Worm (Caenorhabditis elegans): ENCODE data around the gene fat-5.

The fat-5 gene

DNA sequence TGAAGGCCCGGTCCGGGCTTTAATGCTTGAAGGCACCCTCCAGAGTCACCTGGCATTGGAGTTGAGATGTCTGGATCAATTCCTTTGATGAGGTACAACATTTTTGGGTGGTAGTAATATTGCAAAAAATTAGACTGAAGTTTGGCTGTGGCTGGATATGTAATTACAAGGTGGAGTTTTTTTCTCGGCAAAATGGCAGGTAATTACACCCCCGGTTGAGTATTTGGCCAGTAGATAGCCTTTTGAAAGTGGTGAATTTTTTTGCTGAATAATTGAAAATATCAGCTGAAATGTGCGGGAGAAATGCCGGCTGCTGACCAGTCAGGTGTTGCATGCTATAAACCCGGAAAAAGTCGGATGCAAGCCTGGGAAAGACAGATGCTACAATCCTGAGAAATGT lies 25.7 kb upstream of the fat-5 start, which contains the start of gene Y26G10.4:
Gene Y26G10.4, minus strand, starts transcription at position 101 of the 400 bp plus-strand sequence.
- TF ChIP-seq ztf-29 (GFP tag; IDR thresholded peaks at IDR 0.05) = no peak
- TF ChIP-seq ref-1 (GFP tag; conservative IDR thresholded peaks at IDR 0.05) = no peak
- TF ChIP-seq T22C8.4 (GFP tag; IDR thresholded peaks at IDR 0.05) = no peak

DNA sequence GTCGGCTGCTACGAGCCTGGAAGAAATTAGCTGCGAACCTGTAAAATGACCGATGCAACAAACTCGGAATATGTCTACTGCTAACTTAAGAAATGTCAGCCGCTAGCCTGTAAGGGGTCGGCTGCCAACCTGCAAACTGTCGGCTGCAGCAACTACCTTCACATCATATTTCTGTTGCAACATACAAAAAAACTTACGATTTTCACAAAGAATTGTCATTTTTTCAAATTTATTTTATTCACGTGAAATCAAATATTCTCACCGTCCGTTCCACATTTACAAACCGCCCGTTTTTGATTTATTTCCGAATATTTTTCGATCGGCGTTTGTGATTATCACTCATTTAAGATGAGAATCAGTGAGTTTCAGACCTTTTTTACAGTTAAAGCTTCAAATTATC lies 25.1 kb upstream of the fat-5 start, which contains the start of gene Y26G10.6:
Gene Y26G10.6, plus strand, starts transcription at position 301 of the 400 bp plus-strand sequence.
- TF ChIP-seq cog-1 (tag; optimal IDR thresholded peaks at IDR 0.05) (no peak), tab-1 (GFP tag; IDR thresholded peaks at IDR 0.05) (no peak), med-1 (GFP tag; optimal IDR thresholded peaks at IDR 0.05; ENCODE audit: insufficient read depth) (no peak), ztf-23 (GFP tag; IDR thresholded peaks at IDR 0.05) (no peak), ref-1 (GFP tag; conservative IDR thresholded peaks at IDR 0.05) (no peak), flt-1 (GFP tag; IDR thresholded peaks at IDR 0.05) (no peak), klf-2 (GFP tag; conservative IDR thresholded peaks at IDR 0.05) (no peak), ztf-29 (GFP tag; IDR thresholded peaks at IDR 0.05) (no peak), T22C8.4 (GFP tag; IDR thresholded peaks at IDR 0.05) (no peak)

DNA sequence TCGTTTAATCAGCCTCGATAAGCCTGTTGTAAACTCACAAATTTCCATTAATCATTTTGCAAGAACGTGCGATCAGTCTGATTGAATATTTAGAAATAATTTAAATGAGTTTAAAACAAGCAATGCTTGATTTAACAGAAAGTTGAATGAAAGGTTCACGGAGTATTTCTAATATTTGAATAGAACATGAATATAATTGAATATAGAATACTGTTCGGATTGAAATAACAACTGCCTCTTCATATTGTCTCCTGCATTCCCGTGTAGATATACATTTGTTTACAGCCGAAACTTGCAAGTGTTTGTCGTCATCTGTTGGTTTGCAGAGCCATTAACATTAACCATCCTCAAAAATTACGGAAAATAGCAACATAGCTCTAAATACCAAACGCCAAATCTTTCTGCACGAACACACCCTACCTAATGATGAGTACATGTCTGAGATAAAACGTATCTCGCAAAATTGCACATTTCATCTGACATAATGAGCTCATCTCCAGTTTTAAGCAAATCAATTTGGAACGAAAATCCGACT lies 24.0 kb upstream of the fat-5 start, which contains the start of the genes Y26G10.5 and srh-32:
Gene Y26G10.5, minus strand, starts transcription at position 101 of the 535 bp plus-strand sequence.
Gene srh-32, plus strand, starts transcription at position 485 of the 535 bp plus-strand sequence.
- TF ChIP-seq klf-2 (GFP tag; conservative IDR thresholded peaks at IDR 0.05) = no peak
- TF ChIP-seq ztf-29 (GFP tag; IDR thresholded peaks at IDR 0.05) = no peak
- no peak for TF ChIP-seq cog-1 (tag; optimal IDR thresholded peaks at IDR 0.05)
- TF ChIP-seq ref-1 (GFP tag; conservative IDR thresholded peaks at IDR 0.05) = no peak
- TF ChIP-seq T22C8.4 (GFP tag; IDR thresholded peaks at IDR 0.05) = no peak
- TF ChIP-seq med-1 (GFP tag; optimal IDR thresholded peaks at IDR 0.05; ENCODE audit: insufficient read depth) = no peak
- TF ChIP-seq tab-1 (GFP tag; IDR thresholded peaks at IDR 0.05) = no peak
- TF ChIP-seq flt-1 (GFP tag; IDR thresholded peaks at IDR 0.05) = no peak

DNA sequence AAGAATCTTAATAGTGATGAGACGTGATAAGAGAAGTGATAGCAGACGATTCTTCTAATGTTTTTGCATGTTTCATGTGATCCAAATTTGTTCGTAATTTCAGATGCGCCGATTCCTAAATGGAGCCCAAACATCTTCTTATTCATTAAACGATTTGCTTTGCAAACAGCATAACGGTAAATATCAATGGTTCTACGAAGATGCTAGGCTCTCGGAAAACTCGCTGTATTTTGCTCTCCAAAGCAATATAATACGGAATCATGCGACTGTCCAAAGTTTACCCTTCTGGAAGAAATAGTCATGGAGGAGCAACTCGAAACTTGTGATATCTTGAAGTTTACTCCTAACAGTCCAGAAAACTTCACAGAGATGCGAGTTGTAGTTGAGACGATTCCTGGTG lies 19.0 kb upstream of the fat-5 start, which contains the start of gene W06D12.6:
Gene W06D12.6, plus strand, starts transcription at position 301 of the 400 bp plus-strand sequence.
- no peak for TF ChIP-seq ztf-29 (GFP tag; IDR thresholded peaks at IDR 0.05)
- TF ChIP-seq med-1 (GFP tag; optimal IDR thresholded peaks at IDR 0.05; ENCODE audit: insufficient read depth) = no peak
- no peak for TF ChIP-seq klf-2 (GFP tag; conservative IDR thresholded peaks at IDR 0.05)
- TF ChIP-seq T22C8.4 (GFP tag; IDR thresholded peaks at IDR 0.05) = no peak
- TF ChIP-seq ztf-23 (GFP tag; IDR thresholded peaks at IDR 0.05) = no peak
- TF ChIP-seq flt-1 (GFP tag; IDR thresholded peaks at IDR 0.05) = no peak
- TF ChIP-seq ref-1 (GFP tag; conservative IDR thresholded peaks at IDR 0.05) = no peak
- TF ChIP-seq cog-1 (tag; optimal IDR thresholded peaks at IDR 0.05) = no peak
- no peak for TF ChIP-seq tab-1 (GFP tag; IDR thresholded peaks at IDR 0.05)

DNA sequence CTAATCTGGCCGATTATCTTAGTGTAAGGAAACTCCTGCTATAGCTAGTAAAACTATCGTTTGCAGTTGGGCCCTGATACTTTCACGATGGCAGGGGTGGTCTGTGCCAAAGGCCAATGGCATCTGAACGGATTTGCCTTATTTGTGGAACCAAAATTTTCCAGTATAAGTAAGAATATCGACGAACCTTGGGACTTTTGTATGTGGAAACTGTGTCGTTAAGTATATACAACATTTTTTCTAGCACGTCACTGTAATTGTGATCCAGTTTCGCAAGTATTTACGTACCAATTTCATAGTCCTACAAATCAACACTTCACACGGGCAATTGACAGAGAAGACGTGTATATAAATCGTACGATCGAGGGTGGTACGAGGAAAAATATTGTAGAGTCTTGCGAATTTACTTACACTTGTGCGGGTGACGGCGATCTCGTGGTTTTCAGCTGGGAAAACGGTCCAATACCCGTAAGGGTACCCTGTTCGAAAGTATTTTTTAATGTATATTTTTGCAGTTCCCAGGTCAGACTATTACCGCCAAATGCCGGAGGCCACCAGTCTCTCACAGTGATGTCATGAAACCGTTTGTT lies 18.5 kb upstream of the fat-5 start:
- TF ChIP-seq ref-1 (GFP tag; conservative IDR thresholded peaks at IDR 0.05) (no peak), ztf-23 (GFP tag; IDR thresholded peaks at IDR 0.05) (no peak), flt-1 (GFP tag; IDR thresholded peaks at IDR 0.05) (no peak), cog-1 (tag; optimal IDR thresholded peaks at IDR 0.05) (no peak), ztf-29 (GFP tag; IDR thresholded peaks at IDR 0.05) (no peak), T22C8.4 (GFP tag; IDR thresholded peaks at IDR 0.05) (no peak), klf-2 (GFP tag; conservative IDR thresholded peaks at IDR 0.05) (no peak), tab-1 (GFP tag; IDR thresholded peaks at IDR 0.05) (no peak), med-1 (GFP tag; optimal IDR thresholded peaks at IDR 0.05; ENCODE audit: insufficient read depth) (no peak)

DNA sequence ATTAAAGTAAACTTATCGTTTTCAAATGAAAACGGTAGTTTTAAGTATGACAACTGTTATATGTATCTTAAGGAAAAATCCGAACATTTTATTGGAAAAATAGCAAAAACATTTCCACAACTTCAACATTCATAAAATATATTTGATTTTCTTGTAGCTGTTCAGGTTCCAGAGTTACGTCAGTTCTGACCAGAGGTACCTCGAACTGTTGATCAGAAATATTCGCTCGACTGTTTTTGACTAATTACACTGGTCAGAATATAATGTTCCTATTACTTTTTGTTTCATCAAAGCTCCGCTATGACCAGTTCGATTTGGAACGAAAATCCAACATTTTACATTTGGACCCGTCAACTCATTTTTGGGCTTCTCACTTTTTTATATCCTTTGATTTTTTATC lies 17.8 kb upstream of the fat-5 start, which contains the start of gene srh-31:
Gene srh-31, plus strand, starts transcription at position 301 of the 400 bp plus-strand sequence.
- TF ChIP-seq flt-1 (GFP tag; IDR thresholded peaks at IDR 0.05) (no peak), cog-1 (tag; optimal IDR thresholded peaks at IDR 0.05) (no peak), ref-1 (GFP tag; conservative IDR thresholded peaks at IDR 0.05) (no peak)

DNA sequence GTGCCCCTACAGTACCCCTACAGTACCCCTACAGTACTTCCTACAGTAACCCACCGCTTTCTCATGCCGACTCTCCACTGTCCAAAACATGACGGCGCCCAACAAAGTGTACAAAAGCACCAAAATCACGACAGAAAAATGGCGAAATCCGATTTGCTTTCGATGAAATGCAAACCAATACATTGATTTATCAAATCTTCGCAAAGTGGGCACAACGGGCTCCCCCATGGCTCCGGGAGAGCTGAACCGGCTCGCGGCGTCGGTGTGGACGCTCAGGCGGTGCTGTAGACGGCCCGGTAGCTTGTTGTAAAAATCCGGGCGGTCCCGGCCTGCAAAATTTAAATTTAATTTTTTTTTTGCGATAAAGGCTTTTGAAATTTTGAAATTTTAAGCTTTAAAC lies 12.5 kb upstream of the fat-5 start:
- TF ChIP-seq med-1 (GFP tag; optimal IDR thresholded peaks at IDR 0.05; ENCODE audit: insufficient read depth) (no peak), flt-1 (GFP tag; IDR thresholded peaks at IDR 0.05) (no peak), tab-1 (GFP tag; IDR thresholded peaks at IDR 0.05) (no peak), ztf-29 (GFP tag; IDR thresholded peaks at IDR 0.05) (no peak)

DNA sequence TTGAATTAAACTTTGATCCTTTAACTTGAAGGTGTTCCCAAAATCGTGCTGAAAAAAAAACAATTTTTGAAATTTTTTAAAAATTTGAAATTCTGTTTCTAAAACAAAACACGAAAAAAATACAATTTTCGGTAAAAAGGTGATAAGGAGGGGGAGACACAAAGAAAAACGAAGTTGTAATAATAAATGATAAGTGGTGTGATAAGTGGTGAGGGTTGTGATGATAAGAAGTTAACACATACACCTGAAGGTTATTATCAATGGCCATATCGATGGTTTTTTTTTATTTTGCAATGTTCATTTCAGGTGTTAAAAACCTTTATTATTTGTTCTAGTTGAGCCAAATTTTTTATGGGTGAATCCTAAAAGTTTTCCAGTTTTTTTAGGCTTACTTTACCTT lies 10.5 kb upstream of the fat-5 start, which contains the start of gene twk-33:
Gene twk-33, minus strand, starts transcription at position 48 of the 400 bp plus-strand sequence.
- TF ChIP-seq cog-1 (tag; optimal IDR thresholded peaks at IDR 0.05) (no peak), ztf-29 (GFP tag; IDR thresholded peaks at IDR 0.05) (no peak), T22C8.4 (GFP tag; IDR thresholded peaks at IDR 0.05) (no peak), ref-1 (GFP tag; conservative IDR thresholded peaks at IDR 0.05) (no peak), ztf-23 (GFP tag; IDR thresholded peaks at IDR 0.05) (no peak), med-1 (GFP tag; optimal IDR thresholded peaks at IDR 0.05; ENCODE audit: insufficient read depth) (no peak), klf-2 (GFP tag; conservative IDR thresholded peaks at IDR 0.05) (no peak)

DNA sequence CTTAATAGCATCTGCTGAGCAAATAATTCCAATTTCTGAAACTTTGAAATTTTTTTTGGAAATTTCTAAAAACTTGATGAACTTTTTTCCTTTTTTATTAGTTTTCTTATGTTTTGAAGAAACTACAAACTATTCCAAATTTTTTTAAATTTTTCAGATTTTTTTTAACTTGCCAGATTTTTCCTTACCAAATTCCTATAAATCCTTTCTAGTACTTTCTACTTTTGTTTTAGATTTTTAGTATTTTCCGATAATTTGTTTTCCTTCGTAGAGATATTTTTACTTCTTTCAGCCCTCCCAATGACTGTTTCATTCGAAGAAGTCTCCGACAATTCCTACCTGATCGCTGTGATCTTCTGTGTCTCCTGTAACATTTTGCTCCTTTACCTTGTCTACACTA lies 6.2 kb upstream of the fat-5 start, which contains the start of gene str-77:
Gene str-77, plus strand, starts transcription at position 301 of the 400 bp plus-strand sequence.
- TF ChIP-seq ztf-23 (GFP tag; IDR thresholded peaks at IDR 0.05) (no peak), flt-1 (GFP tag; IDR thresholded peaks at IDR 0.05) (no peak)

DNA sequence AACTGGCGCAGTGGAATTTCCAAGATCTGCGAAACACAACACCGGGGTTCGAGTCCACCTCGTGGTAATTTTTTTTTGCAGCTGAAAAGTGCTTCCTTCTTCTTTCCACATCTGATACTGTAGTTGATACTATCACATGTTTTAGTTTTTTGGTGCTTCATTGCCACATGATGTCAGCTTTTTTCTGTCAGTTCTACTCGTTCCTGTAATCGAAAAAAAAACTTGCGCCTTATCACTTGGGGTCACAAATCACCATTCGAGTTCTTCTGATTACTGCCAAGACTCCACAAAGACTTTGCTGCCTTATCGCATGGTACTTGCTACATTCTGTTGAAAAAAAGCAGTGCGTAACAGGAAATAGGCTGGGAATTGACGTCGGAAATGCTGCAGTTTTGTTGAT lies 3.1 kb upstream of the fat-5 start:
- TF ChIP-seq flt-1 (GFP tag; IDR thresholded peaks at IDR 0.05) = no peak
- TF ChIP-seq ref-1 (GFP tag; conservative IDR thresholded peaks at IDR 0.05) = no peak
- no peak for TF ChIP-seq tab-1 (GFP tag; IDR thresholded peaks at IDR 0.05)
- no peak for TF ChIP-seq ztf-29 (GFP tag; IDR thresholded peaks at IDR 0.05)
- no peak for TF ChIP-seq ztf-23 (GFP tag; IDR thresholded peaks at IDR 0.05)
- TF ChIP-seq med-1 (GFP tag; optimal IDR thresholded peaks at IDR 0.05; ENCODE audit: insufficient read depth) = no peak
- no peak for TF ChIP-seq T22C8.4 (GFP tag; IDR thresholded peaks at IDR 0.05)
- TF ChIP-seq klf-2 (GFP tag; conservative IDR thresholded peaks at IDR 0.05) = no peak
